Worm (Caenorhabditis elegans) whole organism, L1 larva: ENCODE measurements around the gene C56E6.2.

ENCODE experiments used
- C16A3.4 ChIP-seq: fragments of 150-350 bp; optimal IDR thresholded peaks from 2 replicates; lab custom pipeline; 2014; ENCODE audit warnings: missing biosample characterization, missing genetic modification characterization
- C34B4.2 ChIP-seq: sonication (generic microtip); optimal IDR thresholded peaks from 2 replicates; lab custom pipeline; 2017; ENCODE audit warnings: mild to moderate bottlenecking, missing genetic modification characterization, missing compliant biosample characterization
- Y116A8C.19 ChIP-seq: sonication (generic microtip); optimal IDR thresholded peaks from 2 replicates; lab custom pipeline; 2016; ENCODE audit warnings: missing compliant biosample characterization, missing genetic modification characterization, borderline replicate concordance
- aha-1 ChIP-seq: fragments of 150-350 bp; optimal IDR thresholded peaks from 2 replicates; lab custom pipeline; 2014; ENCODE audit warnings: missing biosample characterization, missing genetic modification characterization
- blmp-1 ChIP-seq: fragments of 150-350 bp; optimal IDR thresholded peaks from 2 replicates; lab custom pipeline; 2014; ENCODE audit warnings: missing biosample characterization, missing genetic modification characterization
- ceh-82 ChIP-seq, 3 experiments: fragments of 150-350 bp in 1 of 3; sonication (generic microtip) in 2 of 3; optimal IDR thresholded peaks; 2 replicates each; lab custom pipeline; 2014 to 2017; ENCODE audit warnings: missing biosample characterization in 3 of 3, missing genetic modification characterization in 3 of 3
- ceh-90 ChIP-seq: sonication (generic microtip); optimal IDR thresholded peaks from 2 replicates; lab custom pipeline; 2016; ENCODE audit warnings: missing genetic modification characterization, missing compliant biosample characterization
- dpl-1 ChIP-seq, 3 experiments: fragments of 150-350 bp in 2 of 3; sonication (generic microtip) in 1 of 3; optimal IDR thresholded peaks; 2 replicates each; lab custom pipeline; 2014 to 2017; ENCODE audit warnings: missing biosample characterization in 3 of 3, missing genetic modification characterization in 3 of 3, missing genetic modification reagents in 3 of 3
- dsc-1 ChIP-seq: sonication (generic microtip); optimal IDR thresholded peaks from 2 replicates; lab custom pipeline; 2016; ENCODE audit warnings: mild to moderate bottlenecking, missing genetic modification characterization, missing compliant biosample characterization
- efl-1 ChIP-seq, 4 experiments: fragments of 150-350 bp; optimal IDR thresholded peaks in 3 of 4; peaks in 1 of 4; 1 replicate in 1 of 4; 2 replicates in 3 of 4; lab custom pipeline; 2014; ENCODE audit warnings: missing biosample characterization in 2 of 4, missing genetic modification characterization in 2 of 4, missing genetic modification reagents in 2 of 4
- egl-13 ChIP-seq: sonication (generic microtip); optimal IDR thresholded peaks from 2 replicates; lab custom pipeline; 2016; ENCODE audit warnings: missing genotype, missing genetic modification reagents, missing genetic modification characterization, missing compliant biosample characterization
- ets-5 ChIP-seq: fragments of 200-800 bp; sonication (Bioruptor generic); IDR thresholded peaks from 2 replicates; pipeline ENCODE4 v1.3.6; 2022; ENCODE audit warnings: missing genetic modification characterization, missing compliant biosample characterization
- fkh-10 ChIP-seq: sonication (generic microtip); optimal IDR thresholded peaks from 2 replicates; lab custom pipeline; 2017; ENCODE audit warnings: missing biosample characterization, missing genetic modification reagents, missing genetic modification characterization
- fkh-4 ChIP-seq: sonication (generic microtip); optimal IDR thresholded peaks from 2 replicates; lab custom pipeline; 2016; ENCODE audit warnings: missing compliant biosample characterization, missing genetic modification characterization, borderline replicate concordance
- fkh-8 ChIP-seq: sonication (generic microtip); optimal IDR thresholded peaks from 2 replicates; lab custom pipeline; 2016; ENCODE audit warnings: mild to moderate bottlenecking, missing genetic modification characterization, missing compliant biosample characterization
- grh-1 ChIP-seq: fragments of 200-800 bp; sonication (Bioruptor generic); IDR thresholded peaks from 2 replicates; pipeline ENCODE4 v1.3.6; 2022; ENCODE audit warnings: missing genetic modification reagents, missing genetic modification characterization, missing compliant biosample characterization
- isw-1 ChIP-seq: fragments of 200-800 bp; sonication (Bioruptor generic); IDR thresholded peaks from 2 replicates; pipeline ENCODE4 v1.3.6; 2022; ENCODE audit warnings: missing genetic modification characterization, missing compliant biosample characterization
- jun-1 ChIP-seq: fragments of 150-350 bp; optimal IDR thresholded peaks from 2 replicates; lab custom pipeline; 2014; ENCODE audit warnings: missing biosample characterization, missing genetic modification reagents, missing genetic modification characterization
- lin-13 ChIP-seq: fragments of 150-350 bp; optimal IDR thresholded peaks from 2 replicates; lab custom pipeline; 2014; ENCODE audit warnings: missing biosample characterization, missing genetic modification reagents, missing genetic modification characterization
- lin-14 ChIP-seq: fragments of 200-800 bp; sonication (Bioruptor generic); optimal IDR thresholded peaks from 2 replicates; lab custom pipeline; 2018; ENCODE audit warnings: mild to moderate bottlenecking, missing genetic modification characterization, moderate library complexity, missing compliant biosample characterization
- lin-35 ChIP-seq, 2 experiments: fragments of 150-350 bp; optimal IDR thresholded peaks; 2 replicates each; lab custom pipeline; 2014; ENCODE audit warnings: missing biosample characterization in 2 of 2, missing genetic modification characterization in 2 of 2, missing genetic modification reagents in 2 of 2
- lsy-2 ChIP-seq, 2 experiments: fragments of 150-350 bp; optimal IDR thresholded peaks; 2 replicates each; lab custom pipeline; 2014; ENCODE audit warnings: missing biosample characterization in 2 of 2, missing genetic modification characterization in 2 of 2
- mdl-1 ChIP-seq, 2 experiments: fragments of 150-350 bp; optimal IDR thresholded peaks; 2 replicates each; lab custom pipeline; 2014 to 2017; ENCODE audit warnings: missing biosample characterization in 2 of 2, missing genetic modification characterization in 2 of 2, inconsistent platforms in 1 of 2
- mef-2 ChIP-seq: fragments of 150-350 bp; optimal IDR thresholded peaks from 2 replicates; lab custom pipeline; 2014; ENCODE audit warnings: missing biosample characterization, missing genetic modification characterization
- mep-1 ChIP-seq: fragments of 150-350 bp; optimal IDR thresholded peaks from 2 replicates; lab custom pipeline; 2014; ENCODE audit warnings: missing biosample characterization, missing genetic modification characterization
- nhr-11 ChIP-seq: fragments of 150-350 bp; optimal IDR thresholded peaks from 2 replicates; lab custom pipeline; 2014; ENCODE audit warnings: missing biosample characterization, missing genetic modification characterization
- nhr-12 ChIP-seq: sonication (generic microtip); optimal IDR thresholded peaks from 2 replicates; lab custom pipeline; 2017; ENCODE audit warnings: missing biosample characterization, missing genetic modification characterization
- nhr-19 ChIP-seq: fragments of 200-800 bp; sonication (Bioruptor generic); conservative IDR thresholded peaks from 2 replicates; pipeline ENCODE4 v1.3.6; 2022; ENCODE audit warnings: missing genetic modification characterization, missing compliant biosample characterization
- nhr-20 ChIP-seq: sonication (generic microtip); optimal IDR thresholded peaks from 2 replicates; lab custom pipeline; 2016; ENCODE audit warnings: mild to moderate bottlenecking, missing genetic modification characterization, missing compliant biosample characterization
- nhr-28 ChIP-seq: fragments of 150-350 bp; optimal IDR thresholded peaks from 2 replicates; lab custom pipeline; 2014; ENCODE audit warnings: missing biosample characterization, missing genetic modification characterization
- nhr-47 ChIP-seq: sonication (generic microtip); optimal IDR thresholded peaks from 2 replicates; lab custom pipeline; 2016; ENCODE audit warnings: mild to moderate bottlenecking, missing genetic modification characterization, moderate library complexity, missing compliant biosample characterization
- nhr-71 ChIP-seq: sonication (generic microtip); optimal IDR thresholded peaks from 2 replicates; lab custom pipeline; 2016; ENCODE audit warnings: mild to moderate bottlenecking, missing genetic modification characterization, moderate library complexity, missing compliant biosample characterization
- nhr-77 ChIP-seq: fragments of 150-350 bp; optimal IDR thresholded peaks from 2 replicates; lab custom pipeline; 2014; ENCODE audit warnings: missing biosample characterization, missing genetic modification characterization
- nhr-85 ChIP-seq: sonication (generic microtip); peaks from one replicate; lab custom pipeline; 2016; ENCODE audit warnings: missing genetic modification characterization, inconsistent platforms, missing compliant biosample characterization
- nhr-90 ChIP-seq: sonication (generic microtip); optimal IDR thresholded peaks from 2 replicates; lab custom pipeline; 2016; ENCODE audit warnings: mild to moderate bottlenecking, missing genetic modification characterization, missing compliant biosample characterization; ENCODE audit not compliant: poor library complexity
- pag-3 ChIP-seq: sonication (generic microtip); optimal IDR thresholded peaks from 2 replicates; lab custom pipeline; 2017; ENCODE audit warnings: missing genetic modification characterization, mild to moderate bottlenecking, missing compliant biosample characterization, antibody characterized with exemption, borderline replicate concordance; ENCODE audit not compliant: insufficient read depth
- pqm-1 ChIP-seq: sonication (generic microtip); optimal IDR thresholded peaks from 3 replicates; lab custom pipeline; 2017; ENCODE audit warnings: missing biosample characterization, missing genetic modification characterization
- rnt-1 ChIP-seq: sonication (generic microtip); optimal IDR thresholded peaks from 2 replicates; lab custom pipeline; 2016; ENCODE audit warnings: mild to moderate bottlenecking, missing genetic modification characterization, moderate library complexity, missing compliant biosample characterization
- snpc-4 ChIP-seq: fragments of 150-350 bp; optimal IDR thresholded peaks from 2 replicates; lab custom pipeline; 2014; ENCODE audit warnings: missing biosample characterization, missing genetic modification characterization
- snu-23 ChIP-seq: sonication (generic microtip); optimal IDR thresholded peaks from 2 replicates; lab custom pipeline; 2016; ENCODE audit warnings: missing genetic modification characterization, missing compliant biosample characterization
- sox-4 ChIP-seq: sonication (generic microtip); optimal IDR thresholded peaks from 2 replicates; lab custom pipeline; 2016; ENCODE audit warnings: missing genetic modification characterization, missing compliant biosample characterization
- sptf-1 ChIP-seq: fragments of 150-350 bp; optimal IDR thresholded peaks from 2 replicates; lab custom pipeline; 2014; ENCODE audit warnings: missing biosample characterization, missing genetic modification characterization
- swsn-7 ChIP-seq: sonication (generic microtip); optimal IDR thresholded peaks from 2 replicates; lab custom pipeline; 2016; ENCODE audit warnings: missing genetic modification characterization, missing compliant biosample characterization
- tbx-2 ChIP-seq: sonication (generic microtip); optimal IDR thresholded peaks from 2 replicates; lab custom pipeline; 2016; ENCODE audit warnings: missing genetic modification characterization, missing compliant biosample characterization
- unc-130 ChIP-seq: fragments of 150-350 bp; optimal IDR thresholded peaks from 2 replicates; lab custom pipeline; 2017; ENCODE audit warnings: missing biosample characterization, missing genetic modification characterization, inconsistent platforms
- unc-62 ChIP-seq: fragments of 150-350 bp; optimal IDR thresholded peaks from 2 replicates; lab custom pipeline; 2014; ENCODE audit warnings: missing biosample characterization, missing genetic modification reagents, missing genetic modification characterization
- unc-86 ChIP-seq: sonication (generic microtip); optimal IDR thresholded peaks from 2 replicates; lab custom pipeline; 2016; ENCODE audit warnings: missing genetic modification characterization, missing compliant biosample characterization
- unc-98 ChIP-seq: fragments of 200-800 bp; sonication (Bioruptor generic); IDR thresholded peaks from 2 replicates; pipeline ENCODE4 v1.3.6; 2022; ENCODE audit warnings: missing genetic modification characterization, missing compliant biosample characterization
- vab-15 ChIP-seq: sonication (generic microtip); optimal IDR thresholded peaks from 2 replicates; lab custom pipeline; 2017; ENCODE audit warnings: missing genotype, mild to moderate bottlenecking, missing genetic modification characterization, missing compliant biosample characterization
- xbp-1 ChIP-seq: sonication (generic microtip); optimal IDR thresholded peaks from 2 replicates; lab custom pipeline; 2016; ENCODE audit warnings: missing genetic modification characterization, missing compliant biosample characterization
- ztf-11 ChIP-seq, 2 experiments: sonication (generic microtip); optimal IDR thresholded peaks; 2 replicates each; lab custom pipeline; 2016 to 2017; ENCODE audit warnings: missing genetic modification characterization in 2 of 2, missing biosample characterization in 1 of 2, missing compliant biosample characterization in 1 of 2
- ztf-4 ChIP-seq: fragments of 150-350 bp; optimal IDR thresholded peaks from 2 replicates; lab custom pipeline; 2014; ENCODE audit warnings: missing biosample characterization, missing genetic modification characterization

C56E6.2 gene

ce11 chrII:6489711-6490184 lies 35.0 kb upstream of the C56E6.2 start, which contains the start of the genes snr-3 and rsp-5:
Gene snr-3, minus strand, starts transcription at chrII:6489761.
Gene rsp-5, plus strand, starts transcription at chrII:6490165.
- TF ChIP-seq swsn-7 (tag; lab: Kevin White, UChicago), result peak; percentile 52
- no peak for TF ChIP-seq unc-130
- no peak for TF ChIP-seq ceh-90 (tag; lab: Kevin White, UChicago)
- TF ChIP-seq snpc-4 (tag; lab: Kevin White, UChicago), result peak; percentile 57
- peak; percentile 77 for TF ChIP-seq blmp-1 (tag; lab: Kevin White, UChicago)
- peak; percentile 15 for TF ChIP-seq unc-86 (tag; lab: Kevin White, UChicago)
- peak in 1 of 2 experiments; percentile 32 for TF ChIP-seq ztf-11 (tag; optimal IDR thresholded peaks at IDR 0.05; lab: Kevin White, UChicago)
- peak; percentile 55 for TF ChIP-seq xbp-1 (tag; lab: Kevin White, UChicago)
- no peak for TF ChIP-seq C34B4.2 (tag; lab: Kevin White, UChicago)
- peak; percentile 98 to 99 for TF ChIP-seq lsy-2 (tag; optimal IDR thresholded peaks at IDR 0.05; lab: Kevin White, UChicago)
- no peak for TF ChIP-seq nhr-12 (tag; lab: Kevin White, UChicago)
- TF ChIP-seq isw-1, result peak; percentile 51
- peak; percentile 60 for TF ChIP-seq dsc-1 (tag; lab: Kevin White, UChicago)
- peak; percentile 51 for TF ChIP-seq nhr-90
- TF ChIP-seq nhr-77 (tag; lab: Kevin White, UChicago), result peak; percentile 68
- TF ChIP-seq unc-98, result no peak
- peak; percentile 67 for TF ChIP-seq lin-13
- no peak for TF ChIP-seq Y116A8C.19 (tag; lab: Kevin White, UChicago)
- TF ChIP-seq ztf-4, result no peak
- no peak for TF ChIP-seq sptf-1
- no peak for TF ChIP-seq nhr-28 (tag; lab: Kevin White, UChicago)
- peak; percentile 43; the same call in 1 of the 2 replicates for TF ChIP-seq grh-1 (GFP tag; lab: Robert Waterston, UW)
- peak in 1 of 2 experiments; percentile 41 for TF ChIP-seq mdl-1 (tag; optimal IDR thresholded peaks at IDR 0.05; lab: Kevin White, UChicago)
- TF ChIP-seq snu-23 (GFP tag; lab: Kevin White, UChicago), result peak; percentile 70
- TF ChIP-seq fkh-10, result peak; percentile 19
- TF ChIP-seq ets-5, result no peak
- TF ChIP-seq nhr-19 (GFP tag; lab: Robert Waterston, UW), result peak; percentile 74
- peak; percentile 84 for TF ChIP-seq nhr-85 (tag; lab: Kevin White, UChicago)
- peak; percentile 38 to 68 (median 63) for TF ChIP-seq ceh-82 (tag; optimal IDR thresholded peaks at IDR 0.05; lab: Kevin White, UChicago)
- TF ChIP-seq dpl-1 (GFP tag; optimal IDR thresholded peaks at IDR 0.05; lab: Kevin White, UChicago), result peak; percentile 71 to 86 (median 80)
- TF ChIP-seq pag-3 (tag; lab: Kevin White, UChicago), result no peak
- TF ChIP-seq lin-14 (GFP tag; lab: Kevin White, UChicago), result peak; percentile 65
- no peak for TF ChIP-seq pqm-1
- TF ChIP-seq nhr-11 (tag; lab: Kevin White, UChicago), result no peak
- no peak for TF ChIP-seq sox-4 (tag; lab: Kevin White, UChicago)
- peak; percentile 81 for TF ChIP-seq nhr-71 (tag; lab: Kevin White, UChicago)
- peak; percentile 33 for TF ChIP-seq jun-1 (tag; lab: Kevin White, UChicago)
- peak; percentile 78 to 91 for TF ChIP-seq lin-35 (GFP tag; optimal IDR thresholded peaks at IDR 0.05; lab: Kevin White, UChicago)
- TF ChIP-seq mef-2 (tag; lab: Kevin White, UChicago), result peak; percentile 7
- TF ChIP-seq tbx-2, result peak; percentile 51
- TF ChIP-seq nhr-20 (tag; lab: Kevin White, UChicago), result peak; percentile 63
- TF ChIP-seq aha-1 (tag; lab: Kevin White, UChicago), result no peak
- peak; percentile 82 to 85 for TF ChIP-seq efl-1 (optimal IDR thresholded peaks at IDR 0.05; lab: Kevin White, UChicago)
- peak; percentile 79 to 97 for TF ChIP-seq efl-1 (GFP tag; optimal IDR thresholded peaks at IDR 0.05 in 1 of 2; lab: Kevin White, UChicago)
- TF ChIP-seq vab-15 (tag; lab: Kevin White, UChicago), result no peak
- TF ChIP-seq mep-1 (tag; lab: Kevin White, UChicago), result peak; percentile 61
- peak; percentile 73 for TF ChIP-seq rnt-1 (tag; lab: Kevin White, UChicago)
- TF ChIP-seq fkh-4 (tag; lab: Kevin White, UChicago), result no peak
- TF ChIP-seq egl-13, result no peak
- peak; percentile 71 for TF ChIP-seq nhr-47 (tag; lab: Kevin White, UChicago)
- peak; percentile 76 for TF ChIP-seq C16A3.4 (tag; lab: Kevin White, UChicago)
- no peak for TF ChIP-seq unc-62 (GFP tag; lab: Kevin White, UChicago)
- TF ChIP-seq fkh-8 (tag; lab: Kevin White, UChicago), result peak; percentile 46
